Worm (Caenorhabditis elegans): Measurements from ENCODE around the gene C05B5.5.

- no peak for TF ChIP-seq F13H6.1 (tag; optimal IDR thresholded peaks at IDR 0.05)
- no peak for TF ChIP-seq aly-2 (tag; optimal IDR thresholded peaks at IDR 0.05)
- no peak for TF ChIP-seq elt-3 (tag; optimal IDR thresholded peaks at IDR 0.05)
- TF ChIP-seq snpc-4 (tag; optimal IDR thresholded peaks at IDR 0.05) = no peak
- TF ChIP-seq zag-1 (tag; optimal IDR thresholded peaks at IDR 0.05) = no peak
- no peak for TF ChIP-seq lin-11 (tag; optimal IDR thresholded peaks at IDR 0.05)
- no peak for TF ChIP-seq ceh-82 (tag; optimal IDR thresholded peaks at IDR 0.05)
- no peak for TF ChIP-seq sma-3 (GFP tag; optimal IDR thresholded peaks at IDR 0.05)
- TF ChIP-seq egl-27 (tag; optimal IDR thresholded peaks at IDR 0.05) = no peak
These were observed 29.4 kb downstream of the C05B5.5 start, which contains the start of gene M04D8.4 for ce11 chrIII:10030549-10030948.

Data from whole organism, L2 larva.